Worm (Caenorhabditis elegans): Measurements from ENCODE around the gene hpo-40.

Gene hpo-40

DNA sequence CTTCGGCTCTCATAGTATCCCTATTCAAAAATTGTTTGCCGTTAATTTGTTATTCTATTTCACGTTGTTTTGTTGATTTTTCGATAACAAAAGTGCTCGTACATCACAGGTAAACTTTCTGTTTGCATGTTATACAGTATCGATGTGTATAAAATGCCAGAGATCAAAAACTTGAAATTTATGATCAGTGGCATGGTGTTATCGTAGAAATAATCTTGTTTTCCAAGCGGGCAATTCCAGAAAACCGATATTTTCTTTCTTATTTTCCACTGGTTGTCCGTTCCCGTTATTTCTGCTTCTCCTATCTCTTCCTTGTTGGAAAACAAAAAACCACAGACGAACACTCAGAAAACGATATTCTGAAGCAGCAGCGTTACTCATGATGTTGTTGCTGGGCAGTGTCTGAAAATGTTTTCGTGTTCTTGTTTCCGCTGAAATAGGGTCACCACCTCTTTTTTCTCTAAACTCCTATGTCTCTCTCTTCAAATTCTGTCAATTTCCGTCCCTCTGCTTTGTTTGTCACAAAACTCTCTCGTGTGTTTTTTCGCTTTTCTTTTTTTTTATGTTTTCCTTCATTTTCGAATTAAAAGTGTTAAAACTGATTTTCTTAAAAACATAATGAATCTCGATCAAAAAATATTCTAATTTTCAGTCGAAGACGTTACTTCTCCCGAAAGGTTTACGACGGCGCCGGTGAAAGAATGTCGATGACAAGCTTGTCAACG is 35.7 kb downstream of the hpo-40 start, which contains the start of gene akt-1:
TSS of gene akt-1 (plus strand) at position 651 of the 725 bp plus-strand sequence.
- TF ChIP-seq nhr-28 (tag; optimal IDR thresholded peaks at IDR 0.05) (no peak), efl-1 (optimal IDR thresholded peaks at IDR 0.05) (no peak), efl-1 (GFP tag; optimal IDR thresholded peaks at IDR 0.05 in 1 of 2) (peak in 1 of 2 experiments; percentile 49), ama-1 (optimal IDR thresholded peaks at IDR 0.05) (peak; percentile 2), elt-2 (tag; optimal IDR thresholded peaks at IDR 0.05) (no peak)

DNA sequence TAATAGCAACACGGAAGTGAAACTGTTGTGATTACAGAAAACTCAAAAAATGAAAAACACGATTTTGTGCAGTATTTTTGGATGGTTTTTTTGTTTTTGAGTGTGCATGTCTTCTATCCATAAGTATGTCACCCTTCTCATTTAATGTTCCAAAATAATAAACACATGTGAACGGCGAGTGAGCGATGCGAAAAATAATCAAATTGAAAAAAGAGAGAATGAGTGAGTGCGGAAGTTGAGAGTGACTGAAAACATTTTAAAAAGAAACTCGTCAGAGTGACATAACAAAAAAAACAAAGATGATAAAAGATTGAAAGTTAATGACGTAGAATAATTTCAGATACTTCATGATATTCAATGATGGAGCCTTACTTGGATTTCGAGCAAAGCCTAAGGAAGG is 36.8 kb downstream of the hpo-40 start:
- TF ChIP-seq lir-3 (tag; optimal IDR thresholded peaks at IDR 0.05; ENCODE audit: poor library complexity) (no peak), efl-1 (optimal IDR thresholded peaks at IDR 0.05) (no peak), efl-1 (GFP tag; optimal IDR thresholded peaks at IDR 0.05 in 1 of 2) (no peak)

DNA sequence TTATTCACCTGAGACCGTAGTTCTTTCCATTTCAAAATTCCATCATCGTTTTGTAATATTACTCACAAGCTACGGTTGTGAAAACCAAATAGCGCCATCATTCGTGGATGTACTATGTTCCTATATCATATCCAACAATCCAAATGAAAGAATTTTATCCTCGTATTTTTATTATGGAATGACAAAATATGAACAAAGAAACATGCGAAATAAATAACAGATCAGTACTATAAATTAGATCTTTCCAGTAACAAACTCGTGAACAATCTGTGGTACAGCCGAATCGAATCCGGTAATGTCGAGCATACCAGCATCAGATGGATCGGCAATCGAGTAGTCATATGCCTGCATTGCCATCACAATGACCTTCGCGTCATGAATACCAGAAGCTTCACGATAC is 40.0 kb downstream of the hpo-40 start:
- TF ChIP-seq dsc-1 (tag; optimal IDR thresholded peaks at IDR 0.05), result no peak
- TF ChIP-seq blmp-1 (tag; optimal IDR thresholded peaks at IDR 0.05), result no peak
- TF ChIP-seq efl-3 (GFP tag; optimal IDR thresholded peaks at IDR 0.05), result no peak
- TF ChIP-seq pax-3 (tag; optimal IDR thresholded peaks at IDR 0.05), result no peak
- TF ChIP-seq ceh-88 (GFP tag; IDR thresholded peaks at IDR 0.05), result no peak
- no peak for TF ChIP-seq egl-13 (tag; optimal IDR thresholded peaks at IDR 0.05)
- no peak for TF ChIP-seq Y116A8C.19 (tag; optimal IDR thresholded peaks at IDR 0.05; ENCODE audit: borderline replicate concordance)
- no peak for TF ChIP-seq nhr-77 (tag; optimal IDR thresholded peaks at IDR 0.05)
- no peak for TF ChIP-seq isw-1 (GFP tag; IDR thresholded peaks at IDR 0.05)
- no peak for TF ChIP-seq sup-37 (GFP tag; optimal IDR thresholded peaks at IDR 0.05)
- TF ChIP-seq ztf-4 (tag; optimal IDR thresholded peaks at IDR 0.05), result no peak
- TF ChIP-seq pag-3 (tag; optimal IDR thresholded peaks at IDR 0.05; ENCODE audit: borderline replicate concordance, insufficient read depth), result no peak
- no peak for TF ChIP-seq egl-27 (tag; optimal IDR thresholded peaks at IDR 0.05)
- TF ChIP-seq ceh-63 (GFP tag; optimal IDR thresholded peaks at IDR 0.05), result no peak
- no peak for TF ChIP-seq ceh-82 (tag; optimal IDR thresholded peaks at IDR 0.05)

DNA sequence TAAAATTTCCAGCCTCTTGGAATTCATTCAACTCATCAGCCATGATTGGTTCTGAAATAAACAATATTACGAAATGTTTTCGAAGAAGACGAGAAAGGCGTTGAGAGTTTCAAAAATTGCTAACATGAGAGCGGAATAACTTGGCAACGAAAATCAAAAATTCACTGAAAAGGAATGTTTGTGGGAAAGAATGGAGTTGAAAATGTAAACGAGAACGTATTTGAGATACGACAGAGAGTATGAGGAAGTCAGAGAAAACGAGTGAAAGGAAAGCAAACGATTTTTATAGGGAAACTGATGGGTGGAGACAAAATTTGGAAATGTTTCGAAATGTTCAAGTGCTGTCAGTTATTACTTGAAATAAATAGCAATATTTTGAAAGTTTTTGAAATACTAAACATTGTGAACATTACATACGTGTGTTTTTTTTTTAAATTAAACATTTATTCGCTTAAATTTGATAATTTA is 42.3 kb downstream of the hpo-40 start, which contains the start of gene rop-1:
TSS of gene rop-1 (minus strand) at position 51 of the 468 bp plus-strand sequence.
- TF ChIP-seq ceh-82 (tag; optimal IDR thresholded peaks at IDR 0.05), result peak in 1 of 3 experiments; percentile 3
- TF ChIP-seq lin-39 (tag; optimal IDR thresholded peaks at IDR 0.05), result no peak
- TF ChIP-seq nhr-77 (tag; optimal IDR thresholded peaks at IDR 0.05), result no peak
- TF ChIP-seq lin-35 (GFP tag; optimal IDR thresholded peaks at IDR 0.05), result peak in 1 of 2 experiments; percentile 28
- no peak for TF ChIP-seq C16A3.4 (tag; optimal IDR thresholded peaks at IDR 0.05)
- TF ChIP-seq lin-14 (GFP tag; optimal IDR thresholded peaks at IDR 0.05), result peak; percentile 35
- TF ChIP-seq skn-1 (tag; optimal IDR thresholded peaks at IDR 0.05), result peak; percentile 67
- peak; percentile 10 for TF ChIP-seq nhr-20 (tag; optimal IDR thresholded peaks at IDR 0.05)
- no peak for TF ChIP-seq C34B4.2 (tag; optimal IDR thresholded peaks at IDR 0.05)
- no peak for TF ChIP-seq mef-2 (tag; optimal IDR thresholded peaks at IDR 0.05)
- peak in 1 of 2 experiments; percentile 52 for TF ChIP-seq lsy-2 (tag; optimal IDR thresholded peaks at IDR 0.05)
- TF ChIP-seq ceh-90 (tag; optimal IDR thresholded peaks at IDR 0.05), result no peak
- peak; percentile 5 for TF ChIP-seq elt-2 (tag; optimal IDR thresholded peaks at IDR 0.05)
- no peak for TF ChIP-seq alr-1 (tag; optimal IDR thresholded peaks at IDR 0.05; ENCODE audit: borderline replicate concordance)
- peak; percentile 89 for TF ChIP-seq blmp-1 (tag; optimal IDR thresholded peaks at IDR 0.05)
- TF ChIP-seq ama-1 (optimal IDR thresholded peaks at IDR 0.05), result no peak
- no peak for TF ChIP-seq pag-3 (tag; optimal IDR thresholded peaks at IDR 0.05; ENCODE audit: borderline replicate concordance, insufficient read depth)
- TF ChIP-seq sptf-1 (tag; optimal IDR thresholded peaks at IDR 0.05), result no peak
- TF ChIP-seq efl-1 (optimal IDR thresholded peaks at IDR 0.05), result peak in 1 of 2 experiments; percentile 26
- peak in 1 of 2 experiments; percentile 4 for TF ChIP-seq efl-1 (GFP tag; optimal IDR thresholded peaks at IDR 0.05 in 1 of 2)
- TF ChIP-seq tbx-2 (tag; optimal IDR thresholded peaks at IDR 0.05), result no peak
